Worm (Caenorhabditis elegans): ENCODE measurements around the gene acs-5.
A peak's percentile ranks its signal among the peaks of the same experiment; 100 is the strongest.

Gene acs-5

ce11 chrIII:13530017-13530416 lies 13.3 kb downstream of the acs-5 start:
- TF ChIP-seq hlh-30 (tag; optimal IDR thresholded peaks at IDR 0.05; ENCODE audit: insufficient read depth) (peak; percentile 48), daf-8 (GFP tag; IDR thresholded peaks at IDR 0.05) (no peak), lin-38 (GFP tag; IDR thresholded peaks at IDR 0.05) (peak; percentile 95), ama-1 (optimal IDR thresholded peaks at IDR 0.05) (no peak), snpc-1.2 (GFP tag; IDR thresholded peaks at IDR 0.05) (no peak), dpl-1 (GFP tag; optimal IDR thresholded peaks at IDR 0.05) (peak; percentile 79), mes-2 (tag; optimal IDR thresholded peaks at IDR 0.05; ENCODE audit: poor library complexity, severe bottlenecking) (peak; percentile 73), lin-13 (GFP tag; optimal IDR thresholded peaks at IDR 0.05) (peak; percentile 53), fkh-10 (GFP tag; optimal IDR thresholded peaks at IDR 0.05) (no peak), ztf-7 (tag; optimal IDR thresholded peaks at IDR 0.05) (no peak), spr-1 (tag; optimal IDR thresholded peaks at IDR 0.05) (no peak), mep-1 (tag; optimal IDR thresholded peaks at IDR 0.05) (peak; percentile 47), set-16 (GFP tag; IDR thresholded peaks at IDR 0.05) (peak; percentile 20; the same call in 1 of the 2 replicates), egl-27 (tag; optimal IDR thresholded peaks at IDR 0.05) (no peak), lin-1 (GFP tag; IDR thresholded peaks at IDR 0.05) (no peak), egl-43 (GFP tag; IDR thresholded peaks at IDR 0.05) (peak; percentile 50; the same call in 1 of the 2 replicates), madf-9 (GFP tag; conservative IDR thresholded peaks at IDR 0.05) (no peak), ceh-62 (tag; optimal IDR thresholded peaks at IDR 0.05) (no peak), zip-2 (tag; optimal IDR thresholded peaks at IDR 0.05) (no peak), ceh-44 (GFP tag; IDR thresholded peaks at IDR 0.05) (no peak), jun-1 (tag; optimal IDR thresholded peaks at IDR 0.05) (no peak), aha-1 (tag) (no peak), nhr-102 (tag; optimal IDR thresholded peaks at IDR 0.05) (no peak), lin-15B (tag; optimal IDR thresholded peaks at IDR 0.05) (no peak), pqm-1 (tag; optimal IDR thresholded peaks at IDR 0.05) (no peak), unc-62 (GFP tag; optimal IDR thresholded peaks at IDR 0.05 in 1 of 2) (no peak), unc-62 (tag; optimal IDR thresholded peaks at IDR 0.05) (no peak), daf-16 (GFP tag; optimal IDR thresholded peaks at IDR 0.05) (no peak), daf-16 (tag; optimal IDR thresholded peaks at IDR 0.05) (peak; percentile 27), daf-12 (tag; optimal IDR thresholded peaks at IDR 0.05) (no peak), tag-97 (GFP tag; IDR thresholded peaks at IDR 0.05) (no peak), zag-1 (tag; optimal IDR thresholded peaks at IDR 0.05) (no peak), hif-1 (tag; optimal IDR thresholded peaks at IDR 0.05) (peak in 1 of 2 experiments; percentile 38), cey-2 (tag; optimal IDR thresholded peaks at IDR 0.05; ENCODE audit: borderline replicate concordance, insufficient read depth) (no peak), dmd-9 (GFP tag; IDR thresholded peaks at IDR 0.05) (no peak), snpc-4 (tag; optimal IDR thresholded peaks at IDR 0.05) (no peak), T20F7.1 (GFP tag; optimal IDR thresholded peaks at IDR 0.05) (no peak), lin-39 (tag; optimal IDR thresholded peaks at IDR 0.05) (no peak), Y105C5A.15 (GFP tag; IDR thresholded peaks at IDR 0.05) (no peak), fos-1 (tag; optimal IDR thresholded peaks at IDR 0.05) (no peak), ceh-82 (tag; optimal IDR thresholded peaks at IDR 0.05) (no peak), nhr-41 (GFP tag; IDR thresholded peaks at IDR 0.05) (no peak), nhr-48 (tag; optimal IDR thresholded peaks at IDR 0.05) (no peak), php-3 (GFP tag; IDR thresholded peaks at IDR 0.05) (no peak), nhr-11 (tag; optimal IDR thresholded peaks at IDR 0.05) (peak; percentile 43), nhr-111 (GFP tag; optimal IDR thresholded peaks at IDR 0.05) (no peak), gei-8 (GFP tag; optimal IDR thresholded peaks at IDR 0.05) (no peak), nhr-76 (tag; optimal IDR thresholded peaks at IDR 0.05) (no peak), mdl-1 (tag; optimal IDR thresholded peaks at IDR 0.05) (no peak), nhr-42 (GFP tag; IDR thresholded peaks at IDR 0.05) (no peak), Y5F2A.4 (GFP tag; optimal IDR thresholded peaks at IDR 0.05) (no peak), F44E2.7 (GFP tag; IDR thresholded peaks at IDR 0.05) (no peak), dmd-8 (GFP tag; IDR thresholded peaks at IDR 0.05) (no peak), zip-11 (GFP tag; IDR thresholded peaks at IDR 0.05) (no peak)

All from whole organism, L4 larva.